Fruit fly (Drosophila melanogaster) whole organism, prepupa: Measurements from ENCODE around the gene Phlpp.
A peak's percentile ranks its signal among the peaks of the same experiment; 100 is the strongest.

Experiments
- CG10669 ChIP-seq: fragments of 200-800 bp; sonication (Bioruptor generic); optimal IDR thresholded peaks from 3 replicates; lab custom pipeline; 2018; ENCODE audit warnings: missing biosample characterization, mild to moderate bottlenecking, missing genetic modification characterization, moderate library complexity
- CG11294 ChIP-seq: fragments of 200-800 bp; sonication (Bioruptor generic); IDR thresholded peaks from 2 replicates; pipeline ENCODE4 v1.3.6; 2022; ENCODE audit warnings: missing biosample characterization, missing genetic modification characterization
- CG11762 ChIP-seq: fragments of 200-800 bp; sonication (Bioruptor generic); optimal IDR thresholded peaks from 3 replicates; lab custom pipeline; 2016; ENCODE audit warnings: missing biosample characterization, missing genetic modification characterization; ENCODE audit not compliant: insufficient read depth
- CG16779 ChIP-seq: fragments of 200-800 bp; sonication (Bioruptor generic); optimal IDR thresholded peaks from 3 replicates; lab custom pipeline; 2017; ENCODE audit warnings: missing biosample characterization, mild to moderate bottlenecking, missing genetic modification characterization
- CG3032 ChIP-seq: fragments of 200-800 bp; optimal IDR thresholded peaks from 2 replicates; lab custom pipeline; 2019; ENCODE audit warnings: missing biosample characterization, mild to moderate bottlenecking, missing genetic modification characterization, moderate library complexity
- CG31627 ChIP-seq: fragments of 200-800 bp; sonication (Bioruptor generic); optimal IDR thresholded peaks from 3 replicates; lab custom pipeline; 2016; ENCODE audit warnings: missing biosample characterization, missing genetic modification characterization
- CG34406 ChIP-seq: fragments of 200-800 bp; sonication (Bioruptor generic); optimal IDR thresholded peaks from 3 replicates; lab custom pipeline; 2016; ENCODE audit warnings: missing biosample characterization, missing genetic modification characterization
- CG3919 ChIP-seq: fragments of 200-800 bp; sonication (Bioruptor generic); optimal IDR thresholded peaks from 3 replicates; lab custom pipeline; 2016; ENCODE audit warnings: missing biosample characterization, missing genetic modification characterization
- CG6163 ChIP-seq: fragments of 200-800 bp; sonication (Bioruptor generic); IDR thresholded peaks from 3 replicates; pipeline ENCODE4 v1.3.6; 2022; ENCODE audit warnings: missing biosample characterization, missing genetic modification characterization
- CG6792 ChIP-seq: fragments of 200-800 bp; sonication (Bioruptor generic); optimal IDR thresholded peaks from 3 replicates; lab custom pipeline; 2016; ENCODE audit warnings: missing biosample characterization, missing genetic modification characterization
- CG7368 ChIP-seq: fragments of 200-800 bp; sonication (Bioruptor generic); optimal IDR thresholded peaks from 3 replicates; lab custom pipeline; 2016; ENCODE audit warnings: missing biosample characterization, missing genetic modification characterization
- CG8319 ChIP-seq: fragments of 200-800 bp; sonication (Bioruptor generic); optimal IDR thresholded peaks from 3 replicates; lab custom pipeline; 2016; ENCODE audit warnings: missing biosample characterization, missing genetic modification characterization
- CG9139 ChIP-seq: fragments of 200-800 bp; sonication (Bioruptor generic); optimal IDR thresholded peaks from 3 replicates; lab custom pipeline; 2017; ENCODE audit warnings: missing biosample characterization, mild to moderate bottlenecking, missing genetic modification characterization
- Eip78C ChIP-seq: fragments of 200-800 bp; sonication (Bioruptor generic); peaks from one replicate; lab custom pipeline; 2016; ENCODE audit warnings: missing biosample characterization, missing genetic modification characterization
- Eip93F ChIP-seq: fragments of 200-800 bp; sonication (Bioruptor generic); optimal IDR thresholded peaks from 2 replicates; lab custom pipeline; 2016; ENCODE audit warnings: missing biosample characterization, mild to moderate bottlenecking, missing genetic modification characterization
- Ets21C ChIP-seq: fragments of 200-800 bp; sonication (Bioruptor generic); optimal IDR thresholded peaks from 3 replicates; lab custom pipeline; 2016; ENCODE audit warnings: missing biosample characterization, missing genetic modification characterization
- Hr38 ChIP-seq: sonication (Bioruptor generic); optimal IDR thresholded peaks from 2 replicates; lab custom pipeline; 2016; ENCODE audit warnings: missing biosample characterization, missing genetic modification characterization
- Hr39 ChIP-seq: fragments of 200-800 bp; sonication (Bioruptor generic); optimal IDR thresholded peaks from 2 replicates; lab custom pipeline; 2016; ENCODE audit warnings: missing biosample characterization, missing genetic modification characterization
- Hr4 ChIP-seq: fragments of 200-800 bp; sonication (Bioruptor generic); optimal IDR thresholded peaks from 3 replicates; lab custom pipeline; 2016; ENCODE audit warnings: missing biosample characterization, missing genetic modification characterization
- OdsH ChIP-seq: fragments of 200-800 bp; sonication (Bioruptor generic); optimal IDR thresholded peaks from 3 replicates; lab custom pipeline; 2016; ENCODE audit warnings: missing biosample characterization, missing genetic modification characterization
- Smox ChIP-seq: fragments of 200-800 bp; sonication (Bioruptor generic); optimal IDR thresholded peaks from 3 replicates; lab custom pipeline; 2016; ENCODE audit warnings: missing biosample characterization, missing genetic modification characterization
- Sox14 ChIP-seq: fragments of 200-800 bp; sonication (Bioruptor generic); optimal IDR thresholded peaks from 3 replicates; lab custom pipeline; 2016; ENCODE audit warnings: missing biosample characterization, missing genetic modification characterization
- Sox15 ChIP-seq: fragments of 200-800 bp; sonication (Bioruptor generic); optimal IDR thresholded peaks from 3 replicates; lab custom pipeline; 2016; ENCODE audit warnings: missing biosample characterization, missing genetic modification characterization
- achi ChIP-seq: fragments of 200-800 bp; sonication (Bioruptor generic); optimal IDR thresholded peaks from 3 replicates; lab custom pipeline; 2016; ENCODE audit warnings: missing biosample characterization, missing genetic modification characterization
- cyc ChIP-seq: fragments of 200-800 bp; sonication (Bioruptor generic); optimal IDR thresholded peaks from 3 replicates; lab custom pipeline; 2016; ENCODE audit warnings: missing biosample characterization, missing genetic modification characterization
- dsx ChIP-seq: fragments of 200-800 bp; optimal IDR thresholded peaks from 3 replicates; lab custom pipeline; 2019; ENCODE audit warnings: missing biosample characterization, mild to moderate bottlenecking, missing genetic modification characterization, moderate library complexity; ENCODE audit not compliant: poor library complexity, severe bottlenecking
- fd59A ChIP-seq: fragments of 200-800 bp; sonication (Bioruptor generic); optimal IDR thresholded peaks from 2 replicates; lab custom pipeline; 2017; ENCODE audit warnings: missing biosample characterization, mild to moderate bottlenecking, missing genetic modification characterization, missing genetic modification reagents
- fkh ChIP-seq: fragments of 200-800 bp; sonication (Bioruptor generic); optimal IDR thresholded peaks from 3 replicates; lab custom pipeline; 2017; ENCODE audit warnings: missing biosample characterization, mild to moderate bottlenecking, missing genetic modification characterization, moderate library complexity
- salr ChIP-seq, 2 experiments: fragments of 200-800 bp; sonication (Bioruptor generic); optimal IDR thresholded peaks; 3 replicates each; lab custom pipeline; 2016 to 2018; ENCODE audit warnings: missing biosample characterization in 2 of 2, missing genetic modification characterization in 2 of 2, mild to moderate bottlenecking in 1 of 2
- spab ChIP-seq: fragments of 200-800 bp; sonication (Bioruptor generic); optimal IDR thresholded peaks from 2 replicates; lab custom pipeline; 2017; ENCODE audit warnings: missing biosample characterization, mild to moderate bottlenecking, missing genetic modification characterization, missing genetic modification reagents
- ss ChIP-seq, 2 experiments: fragments of 200-800 bp; sonication (Bioruptor generic); optimal IDR thresholded peaks; 2 replicates in 1 of 2; 3 replicates in 1 of 2; lab custom pipeline; 2017 to 2018; ENCODE audit warnings: mild to moderate bottlenecking in 2 of 2, missing biosample characterization in 2 of 2, missing genetic modification characterization in 2 of 2, moderate library complexity in 1 of 2
- topi ChIP-seq: fragments of 200-800 bp; sonication (Bioruptor generic); optimal IDR thresholded peaks from 3 replicates; lab custom pipeline; 2016; ENCODE audit warnings: missing biosample characterization, missing genetic modification characterization

Phlpp gene

dm6 chr2L:19101744-19102143 is 42.8 kb downstream of the Phlpp start, which contains the start of the genes CG17344 and CG43731:
TSS of gene CG17344 (plus strand) at chr2L:19102044.
TSS of gene CG43731 (plus strand) at chr2L:19102044.
- TF ChIP-seq Eip78C (GFP tag; lab: Kevin White, UChicago) (no peak), CG7368 (GFP tag; lab: Kevin White, UChicago) (no peak), CG10669 (no peak), topi (GFP tag; lab: Kevin White, UChicago) (no peak), cyc (GFP tag; lab: Kevin White, UChicago) (no peak), dsx (GFP tag; lab: Kevin White, UChicago) (no peak), CG6792 (no peak), Smox (GFP tag; lab: Kevin White, UChicago) (no peak), Hr38 (GFP tag; lab: Kevin White, UChicago) (no peak), Eip93F (GFP tag; lab: Kevin White, UChicago) (no peak), CG31627 (GFP tag; lab: Kevin White, UChicago) (no peak), Hr39 (no peak), CG9139 (GFP tag; lab: Kevin White, UChicago) (no peak)
- TF ChIP-seq, all 60 proteins: peak for 0

dm6 chr2L:19103176-19103921 is 44.4 kb downstream of the Phlpp start:
- no peak for TF ChIP-seq CG31627 (GFP tag; lab: Kevin White, UChicago)
- TF ChIP-seq fkh (GFP tag; lab: Kevin White, UChicago): peak; percentile 72

dm6 chr2L:19104383-19104782 is 45.5 kb downstream of the Phlpp start:
- no peak for TF ChIP-seq cyc (GFP tag; lab: Kevin White, UChicago)
- TF ChIP-seq CG34406 (GFP tag; lab: Kevin White, UChicago): no peak
- TF ChIP-seq CG11294 (GFP tag; lab: Robert Waterston, UW): no peak
- no peak for TF ChIP-seq CG3032 (tag; lab: Kevin White, UChicago)
- TF ChIP-seq spab (GFP tag; lab: Kevin White, UChicago): no peak
- TF ChIP-seq Sox15 (GFP tag; lab: Kevin White, UChicago): no peak
- no peak for TF ChIP-seq Ets21C
- no peak for TF ChIP-seq fd59A (GFP tag; lab: Kevin White, UChicago)
- no peak for TF ChIP-seq CG6792
- TF ChIP-seq ss (GFP tag; optimal IDR thresholded peaks at IDR 0.05; lab: Kevin White, UChicago): no peak
- TF ChIP-seq topi (GFP tag; lab: Kevin White, UChicago): no peak
- TF ChIP-seq Hr39: no peak
- TF ChIP-seq CG11762 (GFP tag; lab: Kevin White, UChicago): no peak
- no peak for TF ChIP-seq Eip78C (GFP tag; lab: Kevin White, UChicago)
- TF ChIP-seq CG16779 (tag; lab: Kevin White, UChicago): no peak
- no peak for TF ChIP-seq CG8319 (GFP tag; lab: Kevin White, UChicago)
- no peak for TF ChIP-seq salr (GFP tag; optimal IDR thresholded peaks at IDR 0.05; lab: Kevin White, UChicago)

dm6 chr2L:19106235-19106634 is 47.3 kb downstream of the Phlpp start:
- no peak for TF ChIP-seq cyc (GFP tag; lab: Kevin White, UChicago)
- no peak for TF ChIP-seq CG3919 (GFP tag; lab: Kevin White, UChicago)
- no peak for TF ChIP-seq achi (GFP tag; lab: Kevin White, UChicago)
- no peak for TF ChIP-seq OdsH (GFP tag; lab: Kevin White, UChicago)
- no peak for TF ChIP-seq ss (GFP tag; optimal IDR thresholded peaks at IDR 0.05; lab: Kevin White, UChicago)
- TF ChIP-seq Sox14 (GFP tag; lab: Kevin White, UChicago): no peak
- TF ChIP-seq Hr4 (GFP tag; lab: Kevin White, UChicago): no peak
- no peak for TF ChIP-seq CG7368 (GFP tag; lab: Kevin White, UChicago)
- TF ChIP-seq CG6163 (GFP tag; lab: Robert Waterston, UW): no peak
